Fruit fly (Drosophila melanogaster): ENCODE data around the gene SLC5A11.

DNA sequence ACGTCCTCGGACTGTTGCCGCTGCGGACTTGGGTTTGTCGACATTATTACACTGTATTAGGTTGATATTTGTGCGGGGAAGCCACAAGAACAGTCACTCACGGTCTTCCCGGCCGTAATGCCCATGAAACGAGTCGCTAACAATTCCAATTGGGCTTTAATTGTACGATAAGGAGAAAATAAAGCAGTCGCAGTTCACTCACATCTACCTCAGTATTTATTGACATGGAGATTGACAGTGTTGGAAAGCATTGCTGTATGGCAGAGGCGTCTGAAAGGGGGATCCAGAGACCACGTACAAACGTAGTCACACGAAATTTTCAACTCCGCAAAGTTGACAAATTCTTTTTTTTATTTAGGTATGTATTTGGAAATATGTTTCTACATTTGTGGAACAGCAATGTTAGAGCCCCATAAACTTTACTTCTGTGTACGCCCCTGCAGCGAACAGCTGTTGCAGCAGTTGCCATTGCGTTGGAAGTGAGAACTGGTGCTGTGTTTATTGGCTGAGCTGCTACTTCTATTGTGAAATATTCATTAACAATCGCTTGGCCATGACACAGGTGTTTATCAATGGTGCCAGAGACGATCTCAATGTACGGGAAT, 7.8 kb upstream of the SLC5A11 start, which contains the start of the genes CG8372 and CG8360:
- TF ChIP-seq Hr96 (GFP tag; optimal IDR thresholded peaks at IDR 0.05) (peak; percentile 99), Crg-1 (GFP tag; optimal IDR thresholded peaks at IDR 0.05) (peak; percentile 99), Clk (GFP tag; optimal IDR thresholded peaks at IDR 0.05) (peak; percentile 98), CG33017 (tag; optimal IDR thresholded peaks at IDR 0.05) (peak; percentile 99), CG5204 (GFP tag; optimal IDR thresholded peaks at IDR 0.05) (peak; percentile 99), bab1 (GFP tag; optimal IDR thresholded peaks at IDR 0.05) (peak; percentile 98), CG1620 (GFP tag; optimal IDR thresholded peaks at IDR 0.05) (peak; percentile 99), kay (GFP tag; ENCODE audit: borderline replicate concordance) (peak; percentile 95), CG7101 (tag; optimal IDR thresholded peaks at IDR 0.05) (peak; percentile 99), CG12768 (GFP tag; optimal IDR thresholded peaks at IDR 0.05) (peak; percentile 99), cnc (optimal IDR thresholded peaks at IDR 0.05) (no peak)
